Fruit fly (Drosophila melanogaster): ENCODE measurements around the gene CG13244.

CG13244 gene

DNA sequence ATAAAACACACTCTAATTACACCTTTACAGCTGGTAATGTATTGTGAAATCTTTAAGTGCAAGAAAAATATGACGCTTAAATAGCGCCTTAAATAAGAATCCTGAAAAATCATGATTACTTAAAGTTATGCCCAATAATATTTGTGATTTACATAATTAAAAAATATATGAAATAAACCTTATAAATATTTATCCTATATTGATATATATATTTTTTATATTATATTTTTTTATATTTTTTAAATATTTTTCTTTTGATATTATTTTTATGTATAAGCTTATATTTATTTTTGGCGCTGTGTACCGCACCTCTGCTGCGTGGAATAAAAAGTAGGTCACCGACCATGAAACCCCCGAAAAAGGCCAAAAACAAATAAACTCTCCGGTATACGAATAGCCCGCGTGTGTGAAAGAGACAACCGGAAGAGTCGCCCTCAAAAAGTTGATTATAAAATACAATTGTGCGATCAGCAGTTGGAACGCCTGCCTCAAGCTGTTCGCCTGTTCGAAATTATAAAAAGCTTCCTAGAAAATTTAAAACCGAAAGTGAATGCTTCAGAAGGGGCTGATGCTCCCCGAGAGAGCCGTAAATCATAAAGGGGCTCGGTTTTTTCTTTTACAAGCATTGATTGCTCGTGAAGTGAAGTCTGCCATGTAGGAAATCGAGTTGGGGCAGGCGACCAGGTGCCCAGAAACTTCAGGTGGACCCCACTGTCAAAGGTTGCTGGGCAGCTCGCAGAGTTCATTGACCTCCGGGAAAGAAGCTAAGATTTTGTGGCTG lies 8.0 kb upstream of the CG13244 start (continued):
- TF ChIP-seq CG12071 (GFP tag; optimal IDR thresholded peaks at IDR 0.05) (no peak), stwl (tag; optimal IDR thresholded peaks at IDR 0.05) (no peak), fru (optimal IDR thresholded peaks at IDR 0.05) (no peak), Ets97D (GFP tag; optimal IDR thresholded peaks at IDR 0.05) (no peak), cas (GFP tag; IDR thresholded peaks at IDR 0.05) (no peak), ara (GFP tag; IDR thresholded peaks at IDR 0.05) (no peak; the same call in 1 of the 2 replicates), CHES-1-like (GFP tag; optimal IDR thresholded peaks at IDR 0.05) (no peak), run (tag; optimal IDR thresholded peaks at IDR 0.05) (peak; percentile 47), sd (tag; optimal IDR thresholded peaks at IDR 0.05) (peak; percentile 91), cato (GFP tag; optimal IDR thresholded peaks at IDR 0.05; ENCODE audit: borderline replicate concordance) (no peak), Dfd (GFP tag; optimal IDR thresholded peaks at IDR 0.05) (no peak), CG33213 (GFP tag; optimal IDR thresholded peaks at IDR 0.05) (peak; percentile 4), scrt (GFP tag; optimal IDR thresholded peaks at IDR 0.05) (no peak), eve (GFP tag; optimal IDR thresholded peaks at IDR 0.05) (no peak), gsb (GFP tag; IDR thresholded peaks at IDR 0.05) (no peak), CG32767 (GFP tag; IDR thresholded peaks at IDR 0.05) (no peak), usp (GFP tag; optimal IDR thresholded peaks at IDR 0.05) (no peak), CG11398 (GFP tag; optimal IDR thresholded peaks at IDR 0.05) (no peak), knrl (GFP tag; IDR thresholded peaks at IDR 0.05; ENCODE audit: partially characterized antibody) (peak; percentile 35; the same call in 1 of the 3 replicates), CG12299 (tag; optimal IDR thresholded peaks at IDR 0.05) (peak; percentile 49), CG6813 (GFP tag; optimal IDR thresholded peaks at IDR 0.05) (peak; percentile 56), Fer3 (tag; optimal IDR thresholded peaks at IDR 0.05) (peak; percentile 36), CG10654 (GFP tag; optimal IDR thresholded peaks at IDR 0.05) (no peak), fd3F (GFP tag; optimal IDR thresholded peaks at IDR 0.05) (peak; percentile 37), Sry-δ (GFP tag; optimal IDR thresholded peaks at IDR 0.05) (no peak), CG4707 (GFP tag; optimal IDR thresholded peaks at IDR 0.05) (no peak), Atf3 (GFP tag; optimal IDR thresholded peaks at IDR 0.05) (no peak), so (GFP tag; IDR thresholded peaks at IDR 0.05) (no peak; the same call in 1 of the 3 replicates), CG17186 (GFP tag; optimal IDR thresholded peaks at IDR 0.05) (no peak), CG13296 (GFP tag; optimal IDR thresholded peaks at IDR 0.05) (peak; percentile 69), CG2129 (GFP tag; IDR thresholded peaks at IDR 0.05; ENCODE audit: partially characterized antibody) (no peak), CG3726 (GFP tag; IDR thresholded peaks at IDR 0.05) (no peak), corto (GFP tag; optimal IDR thresholded peaks at IDR 0.05) (no peak), CG6654 (GFP tag; optimal IDR thresholded peaks at IDR 0.05) (peak; percentile 37), CG3281 (GFP tag; optimal IDR thresholded peaks at IDR 0.05) (no peak), lmd (GFP tag; IDR thresholded peaks at IDR 0.05) (no peak; the same call in 1 of the 2 replicates), CG11723 (GFP tag; optimal IDR thresholded peaks at IDR 0.05) (no peak), kni (GFP tag; optimal IDR thresholded peaks at IDR 0.05) (peak; percentile 99), Lhr (GFP tag; optimal IDR thresholded peaks at IDR 0.05) (peak; percentile 58), odd (GFP tag; optimal IDR thresholded peaks at IDR 0.05) (peak; percentile 20), CG8359 (GFP tag; optimal IDR thresholded peaks at IDR 0.05; ENCODE audit: borderline replicate concordance) (peak; percentile 3), ci (GFP tag; IDR thresholded peaks at IDR 0.05) (peak; percentile 75), E2f2 (GFP tag; IDR thresholded peaks at IDR 0.05) (no peak), ewg (GFP tag; optimal IDR thresholded peaks at IDR 0.05) (peak; percentile 7), exex (tag; optimal IDR thresholded peaks at IDR 0.05) (peak; percentile 72), CG8290 (GFP tag; optimal IDR thresholded peaks at IDR 0.05) (no peak), CG8290 (tag; optimal IDR thresholded peaks at IDR 0.05) (peak in 1 of 2 experiments; percentile 10), oc (tag; optimal IDR thresholded peaks at IDR 0.05) (peak; percentile 22), CG18262 (tag; optimal IDR thresholded peaks at IDR 0.05) (peak; percentile 86), salm (tag; optimal IDR thresholded peaks at IDR 0.05) (peak; percentile 55)
